Worm (Caenorhabditis elegans): ENCODE data around the gene bgal-2.

Gene bgal-2

ce11 chrX:6747906-6748356 is 36.3 kb upstream of the bgal-2 start:
- TF ChIP-seq hif-1 (tag; optimal IDR thresholded peaks at IDR 0.05) (peak in 1 of 2 experiments; percentile 85), R02D3.7 (tag; optimal IDR thresholded peaks at IDR 0.05) (no peak), snpc-4 (tag; optimal IDR thresholded peaks at IDR 0.05) (no peak), T26A8.4 (GFP tag; IDR thresholded peaks at IDR 0.05) (0 out of 2 replicates have a peak, but pooled peaks have one; percentile 18), T20F7.1 (GFP tag; optimal IDR thresholded peaks at IDR 0.05) (peak; percentile 65), ceh-32 (tag; optimal IDR thresholded peaks at IDR 0.05; ENCODE audit: poor library complexity) (no peak), dpl-1 (GFP tag; optimal IDR thresholded peaks at IDR 0.05) (peak; percentile 1), mdl-1 (tag; optimal IDR thresholded peaks at IDR 0.05) (peak in 1 of 2 experiments; percentile 99), daf-12 (tag; optimal IDR thresholded peaks at IDR 0.05) (no peak), tra-1 (GFP tag; IDR thresholded peaks at IDR 0.05) (peak; percentile 65; the same call in 1 of the 2 replicates), gei-8 (GFP tag; optimal IDR thresholded peaks at IDR 0.05) (peak; percentile 76), zfp-2 (tag; optimal IDR thresholded peaks at IDR 0.05) (no peak), pha-4 (GFP tag; IDR thresholded peaks at IDR 0.05) (peak; percentile 74; the same call in 1 of the 2 replicates), pha-4 (tag; optimal IDR thresholded peaks at IDR 0.05) (peak; percentile 93), saeg-2 (GFP tag; IDR thresholded peaks at IDR 0.05) (0 out of 2 replicates have a peak, but pooled peaks have one; percentile 34), F37D6.2 (tag; optimal IDR thresholded peaks at IDR 0.05) (no peak), nhr-6 (tag; optimal IDR thresholded peaks at IDR 0.05) (peak; percentile 77), php-3 (GFP tag; IDR thresholded peaks at IDR 0.05) (peak; percentile 78), madf-9 (GFP tag; conservative IDR thresholded peaks at IDR 0.05) (0 out of 2 replicates have a peak, but pooled peaks have one; percentile 9), lin-1 (GFP tag; IDR thresholded peaks at IDR 0.05) (peak; percentile 80), nhr-25 (tag; optimal IDR thresholded peaks at IDR 0.05; ENCODE audit: borderline replicate concordance, insufficient read depth) (no peak), sdz-12 (GFP tag; optimal IDR thresholded peaks at IDR 0.05) (no peak), dmd-9 (GFP tag; IDR thresholded peaks at IDR 0.05) (0 out of 2 replicates have a peak, but pooled peaks have one; percentile 40), aha-1 (tag) (peak; percentile 95), dve-1 (tag; optimal IDR thresholded peaks at IDR 0.05; ENCODE audit: insufficient read depth) (peak; percentile 87), ztf-7 (tag; optimal IDR thresholded peaks at IDR 0.05) (peak; percentile 28), spr-3 (GFP tag; optimal IDR thresholded peaks at IDR 0.05) (peak; percentile 2), mdt-29 (GFP tag; IDR thresholded peaks at IDR 0.05) (peak; percentile 70), fkh-10 (GFP tag; optimal IDR thresholded peaks at IDR 0.05) (no peak), mep-1 (tag; optimal IDR thresholded peaks at IDR 0.05) (peak; percentile 41), nhr-48 (tag; optimal IDR thresholded peaks at IDR 0.05) (peak; percentile 94), Y105C5A.15 (GFP tag; IDR thresholded peaks at IDR 0.05) (no peak), spr-1 (tag; optimal IDR thresholded peaks at IDR 0.05) (no peak), Y48G9A.11 (GFP tag; IDR thresholded peaks at IDR 0.05) (peak; percentile 44; the same call in 1 of the 2 replicates), hmg-1.1 (GFP tag; IDR thresholded peaks at IDR 0.05) (peak; percentile 64), lir-3 (tag; optimal IDR thresholded peaks at IDR 0.05) (no peak), ceh-20 (GFP tag; IDR thresholded peaks at IDR 0.05) (0 out of 2 replicates have a peak, but pooled peaks have one; percentile 7), nhr-28 (tag; optimal IDR thresholded peaks at IDR 0.05) (peak; percentile 26), hlh-30 (tag; optimal IDR thresholded peaks at IDR 0.05; ENCODE audit: insufficient read depth) (peak; percentile 96), vab-7 (GFP tag; IDR thresholded peaks at IDR 0.05) (no peak), nhr-102 (tag; optimal IDR thresholded peaks at IDR 0.05) (peak; percentile 84), F10B5.3 (tag; optimal IDR thresholded peaks at IDR 0.05) (peak; percentile 33), duxl-1 (tag; optimal IDR thresholded peaks at IDR 0.05; ENCODE audit: poor library complexity) (peak; percentile 19), hlh-11 (tag; optimal IDR thresholded peaks at IDR 0.05) (peak; percentile 95), dmd-6 (GFP tag; IDR thresholded peaks at IDR 0.05) (peak; percentile 97), set-16 (GFP tag; IDR thresholded peaks at IDR 0.05) (peak; percentile 39), mxl-2 (GFP tag; conservative IDR thresholded peaks at IDR 0.05) (peak; percentile 83), lsy-2 (tag; optimal IDR thresholded peaks at IDR 0.05) (peak in 1 of 2 experiments; percentile 45), jun-1 (tag; optimal IDR thresholded peaks at IDR 0.05) (peak; percentile 48)

Data from whole organism, L4 larva.